Fruit fly (Drosophila melanogaster) whole organism, embryonic: ENCODE data around the gene Polr3A.

Experiments used
- ATbp ChIP-seq: fragments of 200-800 bp; sonication (Bioruptor generic); optimal IDR thresholded peaks from 2 replicates; lab custom pipeline; 2017; ENCODE audit warnings: missing biosample characterization, mild to moderate bottlenecking, missing genetic modification characterization, missing genetic modification reagents
- Asciz ChIP-seq: fragments of 200-800 bp; sonication (Bioruptor generic); optimal IDR thresholded peaks from 2 replicates; lab custom pipeline; 2017; ENCODE audit warnings: missing biosample characterization, mild to moderate bottlenecking, missing genetic modification characterization, missing genetic modification reagents
- Bgb ChIP-seq: fragments of 200-800 bp; sonication (Bioruptor generic); IDR thresholded peaks from 2 replicates; pipeline ENCODE4 v1.3.6; 2022; ENCODE audit warnings: missing biosample characterization, missing genetic modification characterization; ENCODE audit not compliant: partially characterized antibody
- Blimp-1 ChIP-seq: fragments of 200-800 bp; sonication (Bioruptor generic); optimal IDR thresholded peaks from 3 replicates; lab custom pipeline; 2018; ENCODE audit warnings: missing biosample characterization, missing genetic modification characterization, mild to moderate bottlenecking, moderate library complexity, missing genetic modification reagents
- CG10274 ChIP-seq: fragments of 200-800 bp; sonication (Bioruptor generic); optimal IDR thresholded peaks from 3 replicates; lab custom pipeline; 2017; ENCODE audit warnings: missing biosample characterization, mild to moderate bottlenecking, missing genetic modification characterization
- CG10462 ChIP-seq: fragments of 200-800 bp; sonication (Bioruptor generic); optimal IDR thresholded peaks from 2 replicates; lab custom pipeline; 2016; ENCODE audit warnings: missing biosample characterization, missing genetic modification characterization
- CG11093 ChIP-seq: fragments of 200-800 bp; sonication (Bioruptor generic); IDR thresholded peaks from 3 replicates; pipeline ENCODE4 v1.3.6; 2022; ENCODE audit warnings: missing biosample characterization, missing genetic modification characterization
- CG15269 ChIP-seq: fragments of 200-800 bp; sonication (Bioruptor generic); optimal IDR thresholded peaks from 2 replicates; lab custom pipeline; 2018; ENCODE audit warnings: missing biosample characterization, mild to moderate bottlenecking, missing genetic modification characterization, moderate library complexity
- CG15601 ChIP-seq: fragments of 200-800 bp; sonication (Bioruptor generic); optimal IDR thresholded peaks from 3 replicates; lab custom pipeline; 2019; ENCODE audit warnings: missing biosample characterization, mild to moderate bottlenecking, missing genetic modification characterization, moderate library complexity
- CG16863 ChIP-seq: fragments of 200-800 bp; sonication (Bioruptor generic); optimal IDR thresholded peaks from 3 replicates; lab custom pipeline; 2016; ENCODE audit warnings: missing biosample characterization, missing genetic modification characterization
- CG17361 ChIP-seq: fragments of 200-800 bp; sonication (Bioruptor generic); IDR thresholded peaks from 3 replicates; pipeline ENCODE4 v1.3.6; 2022; ENCODE audit warnings: missing biosample characterization, missing genetic modification characterization
- CG17568 ChIP-seq: fragments of 200-800 bp; sonication (Bioruptor generic); optimal IDR thresholded peaks from 2 replicates; lab custom pipeline; 2018; ENCODE audit warnings: missing biosample characterization, mild to moderate bottlenecking, missing genetic modification characterization, moderate library complexity
- CG18262 ChIP-seq: fragments of 200-800 bp; optimal IDR thresholded peaks from 3 replicates; lab custom pipeline; 2019; ENCODE audit warnings: missing biosample characterization, mild to moderate bottlenecking, missing genetic modification characterization, moderate library complexity
- CG2116 ChIP-seq: fragments of 200-800 bp; sonication (Bioruptor generic); optimal IDR thresholded peaks from 3 replicates; lab custom pipeline; 2018; ENCODE audit warnings: missing biosample characterization, mild to moderate bottlenecking, missing genetic modification characterization
- CG2202 ChIP-seq: fragments of 200-800 bp; sonication (Bioruptor generic); optimal IDR thresholded peaks from 2 replicates; lab custom pipeline; 2018; ENCODE audit warnings: missing biosample characterization, mild to moderate bottlenecking, missing genetic modification characterization
- CG2889 ChIP-seq: fragments of 200-800 bp; sonication (Bioruptor generic); IDR thresholded peaks from 3 replicates; pipeline ENCODE4 v1.3.6; 2022; ENCODE audit warnings: missing biosample characterization, missing genetic modification characterization
- CG30020 ChIP-seq: fragments of 200-800 bp; optimal IDR thresholded peaks from 2 replicates; lab custom pipeline; 2019; ENCODE audit warnings: missing biosample characterization, mild to moderate bottlenecking, missing genetic modification characterization, moderate library complexity
- CG30431 ChIP-seq: fragments of 200-800 bp; sonication (Bioruptor generic); optimal IDR thresholded peaks from 2 replicates; lab custom pipeline; 2017; ENCODE audit warnings: missing biosample characterization, missing genetic modification characterization
- CG33213 ChIP-seq: fragments of 200-800 bp; sonication (Bioruptor generic); optimal IDR thresholded peaks from 3 replicates; lab custom pipeline; 2016; ENCODE audit warnings: missing biosample characterization, missing genetic modification characterization
- CG3995 ChIP-seq: fragments of 200-800 bp; sonication (Bioruptor generic); optimal IDR thresholded peaks from 3 replicates; lab custom pipeline; 2016; ENCODE audit warnings: missing biosample characterization, missing genetic modification characterization
- CG6765 ChIP-seq: fragments of 200-800 bp; sonication (Bioruptor generic); optimal IDR thresholded peaks from 3 replicates; lab custom pipeline; 2017; ENCODE audit warnings: missing biosample characterization, mild to moderate bottlenecking, missing genetic modification characterization
- CG7357 ChIP-seq: fragments of 200-800 bp; sonication (Bioruptor generic); IDR thresholded peaks from 3 replicates; pipeline ENCODE4 v1.3.6; 2022; ENCODE audit warnings: missing biosample characterization, missing genetic modification characterization
- CG8290 ChIP-seq, 3 experiments: fragments of 200-800 bp; sonication (Bioruptor generic); optimal IDR thresholded peaks; 2 replicates each; lab custom pipeline; 2016 to 2019; ENCODE audit warnings: missing biosample characterization in 3 of 3, missing genetic modification characterization in 3 of 3, mild to moderate bottlenecking in 2 of 3, moderate library complexity in 1 of 3
- CG8944 ChIP-seq: fragments of 200-800 bp; sonication (Bioruptor generic); optimal IDR thresholded peaks from 3 replicates; lab custom pipeline; 2016; ENCODE audit warnings: missing biosample characterization, missing genetic modification characterization
- CrebB ChIP-seq: fragments of 200-800 bp; sonication (Bioruptor generic); optimal IDR thresholded peaks from 3 replicates; lab custom pipeline; 2018; ENCODE audit warnings: missing biosample characterization, mild to moderate bottlenecking, missing genetic modification characterization
- Dfd ChIP-seq, 2 experiments: fragments of >200 bp; optimal IDR thresholded peaks; 2 replicates each; lab custom pipeline; 2017; ENCODE audit warnings: missing biosample characterization in 2 of 2, missing genetic modification characterization in 2 of 2
- Fer2 ChIP-seq: fragments of 200-800 bp; sonication (Bioruptor generic); optimal IDR thresholded peaks from 2 replicates; lab custom pipeline; 2018; ENCODE audit warnings: missing biosample characterization, mild to moderate bottlenecking, missing genetic modification characterization, moderate library complexity
- Fer3 ChIP-seq: fragments of 200-800 bp; sonication (Bioruptor generic); optimal IDR thresholded peaks from 2 replicates; lab custom pipeline; 2018; ENCODE audit warnings: missing biosample characterization, mild to moderate bottlenecking, missing genetic modification characterization, moderate library complexity
- H2.0 ChIP-seq: fragments of 200-800 bp; sonication (Bioruptor generic); IDR thresholded peaks from 2 replicates; pipeline ENCODE4 v1.3.6; 2022; ENCODE audit warnings: missing biosample characterization, missing genetic modification characterization
- Med ChIP-seq: fragments of 200-800 bp; sonication (Bioruptor generic); peaks from one replicate; lab custom pipeline; 2016; ENCODE audit warnings: missing biosample characterization, missing genetic modification characterization, mild to moderate bottlenecking, inconsistent platforms, moderate library complexity
- NfI ChIP-seq: fragments of 200-800 bp; sonication (Bioruptor generic); optimal IDR thresholded peaks from 3 replicates; lab custom pipeline; 2018; ENCODE audit warnings: missing biosample characterization, mild to moderate bottlenecking, missing genetic modification characterization, moderate library complexity
- Opbp ChIP-seq: fragments of 200-800 bp; sonication (Bioruptor generic); IDR thresholded peaks from 3 replicates; pipeline ENCODE4 v1.3.6; 2022; ENCODE audit warnings: missing biosample characterization, missing genetic modification characterization; ENCODE audit not compliant: partially characterized antibody
- Poxn ChIP-seq: fragments of 200-800 bp; sonication (Bioruptor generic); IDR thresholded peaks from 2 replicates; pipeline ENCODE4 v1.3.6; 2022; ENCODE audit warnings: missing biosample characterization, missing genetic modification characterization
- Sry-β ChIP-seq: fragments of 200-800 bp; sonication (Bioruptor generic); optimal IDR thresholded peaks from 2 replicates; lab custom pipeline; 2018; ENCODE audit warnings: missing biosample characterization, mild to moderate bottlenecking, missing genetic modification characterization, moderate library complexity
- bbx ChIP-seq: fragments of 200-800 bp; sonication (Bioruptor generic); IDR thresholded peaks from 2 replicates; pipeline ENCODE4 v1.3.6; 2022; ENCODE audit warnings: missing biosample characterization, missing genetic modification characterization; ENCODE audit not compliant: partially characterized antibody
- br ChIP-seq: fragments of >200 bp; optimal IDR thresholded peaks from 2 replicates; lab custom pipeline; 2017
- btn ChIP-seq: fragments of 200-800 bp; sonication (Bioruptor generic); optimal IDR thresholded peaks from 2 replicates; lab custom pipeline; 2016; ENCODE audit warnings: missing biosample characterization, missing genetic modification characterization
- chm ChIP-seq: fragments of 200-800 bp; sonication (Bioruptor generic); IDR thresholded peaks from 2 replicates; pipeline ENCODE4 v1.3.6; 2022; ENCODE audit warnings: missing biosample characterization, missing genetic modification characterization
- crol ChIP-seq: fragments of 200-800 bp; sonication (Bioruptor generic); IDR thresholded peaks from 2 replicates; pipeline ENCODE4 v1.3.6; 2022; ENCODE audit warnings: missing biosample characterization, missing genetic modification characterization
- mam ChIP-seq: fragments of 200-800 bp; sonication (Bioruptor generic); optimal IDR thresholded peaks from 3 replicates; lab custom pipeline; 2016; ENCODE audit warnings: missing biosample characterization, missing genetic modification characterization
- pros ChIP-seq: fragments of 200-800 bp; sonication (Bioruptor generic); optimal IDR thresholded peaks from 3 replicates; lab custom pipeline; 2019; ENCODE audit warnings: missing biosample characterization, mild to moderate bottlenecking, missing genetic modification characterization, moderate library complexity
- psq ChIP-seq: fragments of 200-800 bp; sonication (Bioruptor generic); optimal IDR thresholded peaks from 2 replicates; lab custom pipeline; 2017; ENCODE audit warnings: missing biosample characterization, missing genetic modification characterization
- pum ChIP-seq: fragments of 200-800 bp; sonication (Bioruptor generic); optimal IDR thresholded peaks from 2 replicates; lab custom pipeline; 2016; ENCODE audit warnings: missing biosample characterization, missing genetic modification characterization
- scrt ChIP-seq: fragments of 200-800 bp; sonication (Bioruptor generic); optimal IDR thresholded peaks from 2 replicates; lab custom pipeline; 2018; ENCODE audit warnings: missing biosample characterization, mild to moderate bottlenecking, missing genetic modification characterization, moderate library complexity
- sqz ChIP-seq: fragments of 200-800 bp; sonication (Bioruptor generic); optimal IDR thresholded peaks from 3 replicates; lab custom pipeline; 2018; ENCODE audit warnings: missing biosample characterization, mild to moderate bottlenecking, missing genetic modification characterization

The Polr3A gene

dm6 chrX:15785429-15786239, 22.9 kb downstream of the Polr3A start, which contains the start of the genes Paf-AHalpha and mRpS30 (continued):
- TF ChIP-seq sqz (GFP tag; lab: Kevin White, UChicago): no peak
- TF ChIP-seq CG2202: no peak
- no peak for TF ChIP-seq pum (GFP tag; lab: Kevin White, UChicago)
- no peak for TF ChIP-seq CG8290 (GFP tag; optimal IDR thresholded peaks at IDR 0.05; lab: Kevin White, UChicago)
- no peak for TF ChIP-seq CG8290 (tag; optimal IDR thresholded peaks at IDR 0.05; lab: Kevin White, UChicago)
- peak; percentile 98 for TF ChIP-seq CG2116 (GFP tag; lab: Kevin White, UChicago)
- TF ChIP-seq Poxn (GFP tag; lab: Robert Waterston, UW): no peak
- TF ChIP-seq CG2889 (GFP tag; lab: Robert Waterston, UW): no peak
- TF ChIP-seq CG11093 (GFP tag; lab: Robert Waterston, UW): no peak
- no peak for TF ChIP-seq NfI (GFP tag; lab: Kevin White, UChicago)
- no peak for TF ChIP-seq Dfd (GFP tag; optimal IDR thresholded peaks at IDR 0.05; lab: Kevin White, UChicago)
- no peak for TF ChIP-seq CG10462
- TF ChIP-seq chm (GFP tag; lab: Robert Waterston, UW): no peak
- no peak for TF ChIP-seq CG17361 (GFP tag; lab: Robert Waterston, UW)
- no peak for TF ChIP-seq btn
- TF ChIP-seq CG30020 (tag; lab: Kevin White, UChicago): peak; percentile 84
- peak; percentile 37 for TF ChIP-seq mam
- TF ChIP-seq psq (GFP tag; lab: Kevin White, UChicago): no peak
- TF ChIP-seq Fer2 (tag; lab: Kevin White, UChicago): no peak
- TF ChIP-seq CG7357 (GFP tag; lab: Robert Waterston, UW): no peak
- no peak for TF ChIP-seq br (lab: Kevin White, UChicago)
- TF ChIP-seq crol (GFP tag; lab: Robert Waterston, UW): no peak
- no peak for TF ChIP-seq Asciz (GFP tag; lab: Kevin White, UChicago)

dm6 chrX:15786242-15786641, 23.5 kb downstream of the Polr3A start:
- 0 out of 2 replicates have a peak, but pooled peaks have one; percentile 0 for TF ChIP-seq bbx
- TF ChIP-seq CG10274 (GFP tag; lab: Kevin White, UChicago): peak; percentile 93
- TF ChIP-seq H2.0: no peak
- no peak for TF ChIP-seq CG33213
- no peak for TF ChIP-seq CG30431 (GFP tag; lab: Kevin White, UChicago)
- peak; percentile 15 for TF ChIP-seq Med
- TF ChIP-seq chm (GFP tag; lab: Robert Waterston, UW): no peak
- TF ChIP-seq scrt (GFP tag; lab: Kevin White, UChicago): no peak
- no peak for TF ChIP-seq CG6765

dm6 chrX:15788235-15789187, 25.8 kb downstream of the Polr3A start, which contains the start of gene Rhp:
Rhp (plus strand) TSS chrX:15788897.
- TF ChIP-seq CG15269 (tag; lab: Kevin White, UChicago) (peak; percentile 47), CG15601 (peak; percentile 76), Fer3 (tag; lab: Kevin White, UChicago) (peak; percentile 51), CG16863 (GFP tag; lab: Kevin White, UChicago) (peak; percentile 4), ATbp (GFP tag; lab: Kevin White, UChicago) (peak; percentile 77), CG8944 (GFP tag; lab: Kevin White, UChicago) (no peak), CG3995 (GFP tag; lab: Kevin White, UChicago) (peak; percentile 51), CG17568 (GFP tag; lab: Kevin White, UChicago) (no peak), crol (GFP tag; lab: Robert Waterston, UW) (no peak), Bgb (GFP tag; lab: Robert Waterston, UW) (peak; percentile 55; the same call in 1 of the 2 replicates), Blimp-1 (peak; percentile 64), Opbp (GFP tag; lab: Robert Waterston, UW) (0 out of 3 replicates have a peak, but pooled peaks have one; percentile 14), CG18262 (tag; lab: Kevin White, UChicago) (peak; percentile 45), Sry-β (GFP tag; lab: Kevin White, UChicago) (peak; percentile 33), CrebB (tag; lab: Kevin White, UChicago) (peak; percentile 76), pros (GFP tag; lab: Kevin White, UChicago) (no peak)
